Worm (Caenorhabditis elegans) whole organism, L2 larva: ENCODE data around the gene C27D6.3.

Experiments
- R02D3.7 ChIP-seq: fragments of 150-350 bp; optimal IDR thresholded peaks from 2 replicates; lab custom pipeline; 2014; ENCODE audit warnings: missing biosample characterization, missing genetic modification characterization
- aly-2 ChIP-seq: fragments of 150-350 bp; optimal IDR thresholded peaks from 2 replicates; lab custom pipeline; 2014; ENCODE audit warnings: missing biosample characterization, missing genetic modification characterization
- ama-1 ChIP-seq: fragments of 150-350 bp; optimal IDR thresholded peaks from 2 replicates; lab custom pipeline; 2018; ENCODE audit warnings: inconsistent platforms
- crh-2 ChIP-seq: sonication (generic microtip); optimal IDR thresholded peaks from 2 replicates; lab custom pipeline; 2017; ENCODE audit warnings: missing biosample characterization, missing genetic modification characterization
- elt-3 ChIP-seq: sonication (generic microtip); optimal IDR thresholded peaks from 2 replicates; lab custom pipeline; 2017; ENCODE audit warnings: missing biosample characterization, missing genetic modification characterization
- nhr-12 ChIP-seq: fragments of 150-350 bp; optimal IDR thresholded peaks from 2 replicates; lab custom pipeline; 2014; ENCODE audit warnings: missing biosample characterization, missing genetic modification characterization
- nhr-25 ChIP-seq: fragments of 150-350 bp; sonication (generic microtip); optimal IDR thresholded peaks from 3 replicates; lab custom pipeline; 2014; ENCODE audit warnings: missing biosample characterization, missing genetic modification characterization
- skn-1 ChIP-seq: sonication (generic microtip); optimal IDR thresholded peaks from 2 replicates; lab custom pipeline; 2017; ENCODE audit warnings: missing biosample characterization, missing genetic modification characterization
- unc-39 ChIP-seq: fragments of 150-350 bp; optimal IDR thresholded peaks from 2 replicates; lab custom pipeline; 2014; ENCODE audit warnings: missing biosample characterization, missing genetic modification characterization
- unc-62 ChIP-seq: fragments of 150-350 bp; optimal IDR thresholded peaks from 2 replicates; lab custom pipeline; 2014; ENCODE audit warnings: missing biosample characterization, missing genetic modification reagents, missing genetic modification characterization

- no peak for TF ChIP-seq unc-39 (tag; lab: Kevin White, UChicago)
- TF ChIP-seq nhr-25 (tag; lab: Kevin White, UChicago) = no peak
- no peak for TF ChIP-seq skn-1 (tag; lab: Kevin White, UChicago)
- no peak for TF ChIP-seq nhr-12
- TF ChIP-seq aly-2 (tag; lab: Kevin White, UChicago) = no peak
- no peak for TF ChIP-seq elt-3 (tag; lab: Kevin White, UChicago)
- no peak for TF ChIP-seq crh-2 (tag; lab: Kevin White, UChicago)
- no peak for TF ChIP-seq R02D3.7 (tag; lab: Kevin White, UChicago)
- no peak for TF ChIP-seq ama-1 (lab: Kevin White, UChicago)
- no peak for TF ChIP-seq unc-62 (GFP tag; lab: Kevin White, UChicago)
Observed at ce11 chrII:5194066-5194465, 19.8 kb upstream of the C27D6.3 start, which contains the start of gene msp-49.
